Worm (Caenorhabditis elegans): ENCODE data around the gene F45E1.4.

Gene F45E1.4

DNA sequence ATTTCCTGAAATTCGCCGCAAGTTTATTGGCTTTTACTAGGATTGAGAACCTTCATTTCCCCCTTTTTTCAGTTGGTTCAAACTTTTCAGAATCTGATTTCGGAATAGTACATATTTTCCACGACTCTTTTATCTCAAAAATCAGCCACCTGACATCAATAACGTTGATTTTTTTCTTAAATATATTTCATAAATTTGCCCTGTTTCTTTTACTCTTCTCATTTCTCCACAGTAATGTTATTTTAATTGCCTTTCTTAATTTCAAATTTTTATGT is 32.8 kb upstream of the F45E1.4 start:
- TF ChIP-seq jun-1 (tag; optimal IDR thresholded peaks at IDR 0.05) (no peak), egl-27 (tag; optimal IDR thresholded peaks at IDR 0.05) (no peak), eor-1 (tag; optimal IDR thresholded peaks at IDR 0.05) (no peak), ZK546.5 (tag; optimal IDR thresholded peaks at IDR 0.05) (no peak), unc-39 (tag; optimal IDR thresholded peaks at IDR 0.05) (no peak), nhr-12 (tag; optimal IDR thresholded peaks at IDR 0.05) (no peak), lsy-12 (tag; optimal IDR thresholded peaks at IDR 0.05) (no peak), aly-2 (tag; optimal IDR thresholded peaks at IDR 0.05) (no peak), elt-2 (tag; optimal IDR thresholded peaks at IDR 0.05) (no peak)

DNA sequence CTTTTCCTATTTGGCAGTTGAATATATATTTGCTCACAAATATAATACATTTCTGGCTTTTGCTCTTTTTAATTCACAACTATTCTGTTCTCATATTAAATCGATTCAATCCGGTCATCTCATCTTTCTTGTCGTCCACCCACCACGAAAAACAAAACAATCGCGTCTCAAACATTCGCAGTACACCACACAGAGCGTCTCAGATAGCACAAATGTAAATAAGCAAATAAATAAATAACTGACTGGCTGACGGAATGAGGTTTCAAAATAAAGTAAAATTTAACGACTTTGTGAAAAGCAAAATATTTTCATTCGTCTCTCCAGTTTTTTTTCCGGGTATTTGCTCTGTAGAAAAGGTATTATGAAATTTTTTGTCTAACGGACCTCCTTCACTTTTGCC is 32.1 kb upstream of the F45E1.4 start:
- TF ChIP-seq R02D3.7 (tag; optimal IDR thresholded peaks at IDR 0.05) (no peak), mdl-1 (tag; optimal IDR thresholded peaks at IDR 0.05) (no peak), fkh-2 (tag; optimal IDR thresholded peaks at IDR 0.05) (no peak), pha-4 (tag; optimal IDR thresholded peaks at IDR 0.05) (peak; percentile 93), nhr-77 (tag; optimal IDR thresholded peaks at IDR 0.05) (no peak), lsy-12 (tag; optimal IDR thresholded peaks at IDR 0.05) (no peak), sea-2 (GFP tag; optimal IDR thresholded peaks at IDR 0.05) (no peak), lin-39 (tag; optimal IDR thresholded peaks at IDR 0.05) (no peak)

DNA sequence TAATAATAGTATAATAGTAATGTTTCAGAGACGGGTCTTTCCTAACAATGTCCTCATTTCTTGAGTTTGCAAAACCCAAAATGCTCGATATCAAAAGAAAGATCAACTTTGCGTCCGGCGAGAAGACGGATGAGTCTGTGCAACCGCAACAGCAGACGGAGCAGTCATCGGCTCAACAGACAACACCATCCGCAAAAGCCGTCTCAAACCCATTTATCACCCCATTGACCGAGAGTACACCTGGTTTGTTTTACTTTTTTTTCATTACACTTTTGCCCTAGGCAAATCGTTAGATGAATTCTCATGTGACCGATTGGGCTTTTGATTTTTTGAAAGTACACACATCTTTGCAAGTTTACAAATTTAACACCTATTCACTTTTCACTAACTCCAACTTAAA is 31.5 kb upstream of the F45E1.4 start, which contains the start of gene dct-1:
dct-1 (plus strand) TSS at position 27 of the 400 bp plus-strand sequence.
- TF ChIP-seq mdl-1 (tag; optimal IDR thresholded peaks at IDR 0.05), result peak; percentile 2
- TF ChIP-seq snpc-4 (tag; optimal IDR thresholded peaks at IDR 0.05), result no peak
- TF ChIP-seq ZK546.5 (tag; optimal IDR thresholded peaks at IDR 0.05), result no peak
- peak; percentile 13 for TF ChIP-seq nfya-1 (tag; optimal IDR thresholded peaks at IDR 0.05; ENCODE audit: insufficient read depth)
- TF ChIP-seq lin-39 (tag; optimal IDR thresholded peaks at IDR 0.05), result peak; percentile 86

DNA sequence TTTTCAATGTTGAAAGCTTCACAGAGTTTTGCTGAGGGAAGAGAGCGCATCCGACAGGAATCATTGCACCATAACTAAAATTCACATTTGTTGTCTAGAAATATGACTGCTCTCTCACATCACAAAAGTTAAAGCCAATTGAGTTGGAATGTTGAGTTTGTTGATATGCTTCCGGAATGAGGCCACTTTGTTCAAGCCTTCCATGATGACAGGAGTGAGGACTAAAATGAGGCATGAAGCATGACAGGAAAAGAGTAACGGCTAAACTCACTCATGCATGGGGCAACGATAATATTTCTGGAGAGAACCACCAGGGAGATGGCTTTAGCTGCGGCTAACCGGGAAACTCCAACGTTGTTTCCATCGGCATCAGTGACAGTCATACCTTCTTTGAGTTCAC is 29.3 kb upstream of the F45E1.4 start:
- TF ChIP-seq fkh-10 (GFP tag; optimal IDR thresholded peaks at IDR 0.05), result no peak
- TF ChIP-seq ama-1 (optimal IDR thresholded peaks at IDR 0.05), result peak; percentile 9
- TF ChIP-seq ztf-11 (tag; optimal IDR thresholded peaks at IDR 0.05), result no peak
- peak; percentile 31 for TF ChIP-seq nhr-43 (tag; optimal IDR thresholded peaks at IDR 0.05; ENCODE audit: poor library complexity, severe bottlenecking)
- TF ChIP-seq elt-3 (tag; optimal IDR thresholded peaks at IDR 0.05), result no peak
- TF ChIP-seq lsy-12 (tag; optimal IDR thresholded peaks at IDR 0.05), result peak; percentile 36
- TF ChIP-seq nhr-28 (tag; optimal IDR thresholded peaks at IDR 0.05), result no peak
- TF ChIP-seq ceh-9 (tag; optimal IDR thresholded peaks at IDR 0.05), result no peak
- no peak for TF ChIP-seq ZK546.5 (tag; optimal IDR thresholded peaks at IDR 0.05)
- no peak for TF ChIP-seq nhr-25 (tag; optimal IDR thresholded peaks at IDR 0.05)
- TF ChIP-seq unc-39 (tag; optimal IDR thresholded peaks at IDR 0.05), result no peak
- no peak for TF ChIP-seq snpc-4 (tag; optimal IDR thresholded peaks at IDR 0.05)
- no peak for TF ChIP-seq zag-1 (tag; optimal IDR thresholded peaks at IDR 0.05)
- no peak for TF ChIP-seq pqm-1 (tag; optimal IDR thresholded peaks at IDR 0.05)
- no peak for TF ChIP-seq aly-2 (tag; optimal IDR thresholded peaks at IDR 0.05)
- TF ChIP-seq nhr-76 (tag; optimal IDR thresholded peaks at IDR 0.05), result no peak
- no peak for TF ChIP-seq mml-1 (tag; optimal IDR thresholded peaks at IDR 0.05)
- TF ChIP-seq ceh-28 (tag; optimal IDR thresholded peaks at IDR 0.05), result no peak
- TF ChIP-seq nhr-77 (tag; optimal IDR thresholded peaks at IDR 0.05), result no peak

DNA sequence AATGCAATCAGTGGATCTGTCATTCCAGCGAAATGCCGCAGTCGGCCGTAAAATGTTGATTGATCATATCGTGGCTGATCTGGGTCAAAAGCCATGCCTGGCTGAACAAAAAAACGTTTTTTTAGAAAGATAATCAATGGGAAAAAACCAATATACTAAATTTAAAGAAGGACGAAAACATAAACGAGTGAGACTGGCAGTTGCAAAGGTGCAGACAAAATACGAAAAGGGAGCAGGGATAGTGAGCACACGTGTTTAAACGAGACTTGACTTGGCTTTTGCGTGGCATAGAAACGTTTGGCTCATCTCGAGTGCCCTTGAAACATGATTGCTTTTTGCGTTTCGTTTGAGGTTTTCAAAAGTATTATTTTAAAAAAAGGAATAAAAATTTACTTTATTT is 27.6 kb upstream of the F45E1.4 start, which contains the start of gene sfxn-2:
sfxn-2 (minus strand) TSS at position 101 of the 400 bp plus-strand sequence.
- TF ChIP-seq nhr-43 (tag; optimal IDR thresholded peaks at IDR 0.05; ENCODE audit: poor library complexity, severe bottlenecking) (no peak), snpc-4 (tag; optimal IDR thresholded peaks at IDR 0.05) (no peak), R02D3.7 (tag; optimal IDR thresholded peaks at IDR 0.05) (no peak), eor-1 (tag; optimal IDR thresholded peaks at IDR 0.05) (no peak), egl-5 (tag; optimal IDR thresholded peaks at IDR 0.05) (no peak), ama-1 (optimal IDR thresholded peaks at IDR 0.05) (no peak), ceh-82 (tag; optimal IDR thresholded peaks at IDR 0.05) (no peak), egl-27 (tag; optimal IDR thresholded peaks at IDR 0.05) (no peak), elt-2 (tag; optimal IDR thresholded peaks at IDR 0.05) (no peak), fos-1 (tag; optimal IDR thresholded peaks at IDR 0.05) (no peak), nhr-11 (tag; optimal IDR thresholded peaks at IDR 0.05) (no peak), aly-2 (tag; optimal IDR thresholded peaks at IDR 0.05) (no peak), nfya-1 (tag; optimal IDR thresholded peaks at IDR 0.05; ENCODE audit: insufficient read depth) (no peak), ztf-4 (tag; optimal IDR thresholded peaks at IDR 0.05) (no peak), hmg-11 (tag; optimal IDR thresholded peaks at IDR 0.05) (no peak), ZK546.5 (tag; optimal IDR thresholded peaks at IDR 0.05) (no peak), mml-1 (tag; optimal IDR thresholded peaks at IDR 0.05) (no peak)
